Fruit fly (Drosophila melanogaster): ENCODE measurements around the gene SA1.

DNA sequence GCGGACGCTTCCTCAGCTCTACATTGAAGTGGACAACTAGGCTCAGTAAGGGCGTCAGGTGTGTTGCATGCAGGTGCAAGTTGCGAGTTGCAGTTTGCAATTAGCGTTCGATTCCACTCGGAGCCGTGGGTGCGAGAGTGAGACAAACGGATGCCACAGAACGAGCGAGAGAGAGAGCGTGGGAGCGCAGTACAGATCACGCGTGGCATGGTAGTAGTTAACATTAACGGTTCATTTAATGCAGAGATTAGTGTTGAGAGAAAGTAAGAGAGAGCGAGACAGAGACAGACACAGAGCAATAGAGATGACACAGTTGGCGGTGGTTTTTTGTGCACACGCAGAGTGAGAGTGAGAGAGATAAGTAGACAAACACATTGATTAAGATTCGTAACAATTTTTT lies 10.5 kb upstream of the SA1 start:
- TF ChIP-seq usp (GFP tag; optimal IDR thresholded peaks at IDR 0.05) = no peak
- TF ChIP-seq pan (optimal IDR thresholded peaks at IDR 0.05) = no peak
- no peak for TF ChIP-seq Hr83 (GFP tag; optimal IDR thresholded peaks at IDR 0.05; ENCODE audit: poor library complexity, severe bottlenecking)
- no peak for TF ChIP-seq OdsH (GFP tag; optimal IDR thresholded peaks at IDR 0.05)
- no peak for TF ChIP-seq lola (GFP tag; optimal IDR thresholded peaks at IDR 0.05)
- no peak for TF ChIP-seq N (GFP tag; optimal IDR thresholded peaks at IDR 0.05)
- no peak for TF ChIP-seq h (GFP tag; optimal IDR thresholded peaks at IDR 0.05)

Measured in whole organism, wandering third instar larva.